Worm (Caenorhabditis elegans) whole organism, L2 larva: Measurements from ENCODE around the gene set-26.
A peak's percentile ranks its signal among the peaks of the same experiment; 100 is the strongest.

ENCODE experiments used
- C34F6.9 ChIP-seq: fragments of 150-350 bp; optimal IDR thresholded peaks from 2 replicates; lab custom pipeline; 2014; ENCODE audit warnings: missing biosample characterization, missing genetic modification characterization
- F13H6.1 ChIP-seq: sonication (generic microtip); optimal IDR thresholded peaks from 2 replicates; lab custom pipeline; 2016; ENCODE audit warnings: missing genetic modification characterization, missing compliant biosample characterization
- R02D3.7 ChIP-seq: fragments of 150-350 bp; optimal IDR thresholded peaks from 2 replicates; lab custom pipeline; 2014; ENCODE audit warnings: missing biosample characterization, missing genetic modification characterization
- Y55F3AM.14 ChIP-seq: fragments of 200-800 bp; sonication (Bioruptor generic); optimal IDR thresholded peaks from 2 replicates; lab custom pipeline; 2018; ENCODE audit warnings: mild to moderate bottlenecking, missing genetic modification characterization, missing compliant biosample characterization
- ZK546.5 ChIP-seq: sonication (generic microtip); optimal IDR thresholded peaks from 2 replicates; lab custom pipeline; 2017; ENCODE audit warnings: missing biosample characterization, missing genetic modification characterization
- alr-1 ChIP-seq: fragments of 150-350 bp; optimal IDR thresholded peaks from 2 replicates; lab custom pipeline; 2014; ENCODE audit warnings: missing biosample characterization, missing genetic modification characterization
- aly-2 ChIP-seq: fragments of 150-350 bp; optimal IDR thresholded peaks from 2 replicates; lab custom pipeline; 2014; ENCODE audit warnings: missing biosample characterization, missing genetic modification characterization
- ama-1 ChIP-seq: fragments of 150-350 bp; optimal IDR thresholded peaks from 2 replicates; lab custom pipeline; 2018; ENCODE audit warnings: inconsistent platforms
- blmp-1 ChIP-seq: sonication (generic microtip); optimal IDR thresholded peaks from 2 replicates; lab custom pipeline; 2017; ENCODE audit warnings: missing genetic modification characterization, mild to moderate bottlenecking, missing compliant biosample characterization, antibody characterized with exemption, moderate library complexity; ENCODE audit not compliant: insufficient read depth
- ceh-16 ChIP-seq: fragments of 150-350 bp; optimal IDR thresholded peaks from 2 replicates; lab custom pipeline; 2014; ENCODE audit warnings: missing biosample characterization, missing genetic modification characterization
- ceh-82 ChIP-seq: fragments of 150-350 bp; optimal IDR thresholded peaks from 2 replicates; lab custom pipeline; 2014; ENCODE audit warnings: missing biosample characterization, missing genetic modification characterization
- crh-2 ChIP-seq: sonication (generic microtip); optimal IDR thresholded peaks from 2 replicates; lab custom pipeline; 2017; ENCODE audit warnings: missing biosample characterization, missing genetic modification characterization
- dmd-4 ChIP-seq: sonication (generic microtip); optimal IDR thresholded peaks from 2 replicates; lab custom pipeline; 2017; ENCODE audit warnings: missing biosample characterization, missing genetic modification characterization
- egl-27 ChIP-seq: sonication (generic microtip); optimal IDR thresholded peaks from 3 replicates; lab custom pipeline; 2017; ENCODE audit warnings: missing biosample characterization, missing genetic modification reagents, missing genetic modification characterization
- elt-1 ChIP-seq: fragments of 150-350 bp; optimal IDR thresholded peaks from 2 replicates; lab custom pipeline; 2014; ENCODE audit warnings: missing biosample characterization, missing genetic modification characterization
- elt-3 ChIP-seq: sonication (generic microtip); optimal IDR thresholded peaks from 2 replicates; lab custom pipeline; 2017; ENCODE audit warnings: missing biosample characterization, missing genetic modification characterization
- fos-1 ChIP-seq: fragments of 150-350 bp; optimal IDR thresholded peaks from 2 replicates; lab custom pipeline; 2014; ENCODE audit warnings: missing biosample characterization, missing genetic modification characterization
- gmeb-1 ChIP-seq: fragments of 150-350 bp; optimal IDR thresholded peaks from 2 replicates; lab custom pipeline; 2014; ENCODE audit warnings: missing biosample characterization, missing genetic modification characterization
- lin-11 ChIP-seq: fragments of 150-350 bp; sonication (generic microtip); optimal IDR thresholded peaks from 2 replicates; lab custom pipeline; 2014; ENCODE audit warnings: missing biosample characterization, missing genetic modification characterization, inconsistent platforms, mixed read lengths
- lin-13 ChIP-seq: fragments of 150-350 bp; optimal IDR thresholded peaks from 2 replicates; lab custom pipeline; 2014; ENCODE audit warnings: missing biosample characterization, missing genetic modification reagents, missing genetic modification characterization
- lin-39 ChIP-seq: fragments of 150-350 bp; optimal IDR thresholded peaks from 2 replicates; lab custom pipeline; 2014; ENCODE audit warnings: missing biosample characterization, missing genetic modification reagents, missing genetic modification characterization
- lsy-2 ChIP-seq, 2 experiments: fragments of 150-350 bp in 1 of 2; sonication (generic microtip) in 1 of 2; optimal IDR thresholded peaks; 2 replicates each; lab custom pipeline; 2014 to 2017; ENCODE audit warnings: missing biosample characterization in 2 of 2, missing genetic modification characterization in 2 of 2
- mab-5 ChIP-seq: fragments of 150-350 bp; optimal IDR thresholded peaks from 2 replicates; lab custom pipeline; 2014; ENCODE audit warnings: missing biosample characterization, missing genetic modification characterization
- mbf-1 ChIP-seq: sonication (generic microtip); optimal IDR thresholded peaks from 2 replicates; lab custom pipeline; 2017; ENCODE audit warnings: missing biosample characterization, missing genetic modification characterization
- mdl-1 ChIP-seq, 2 experiments: fragments of 150-350 bp in 1 of 2; sonication (generic microtip) in 1 of 2; optimal IDR thresholded peaks; 2 replicates each; lab custom pipeline; 2017; ENCODE audit warnings: missing biosample characterization in 2 of 2, missing genetic modification characterization in 2 of 2
- nhr-10 ChIP-seq: sonication (generic microtip); optimal IDR thresholded peaks from 2 replicates; lab custom pipeline; 2017; ENCODE audit warnings: missing biosample characterization, missing genetic modification characterization
- nhr-11 ChIP-seq: fragments of 150-350 bp; optimal IDR thresholded peaks from 2 replicates; lab custom pipeline; 2014; ENCODE audit warnings: missing biosample characterization, missing genetic modification characterization
- nhr-12 ChIP-seq: fragments of 150-350 bp; optimal IDR thresholded peaks from 2 replicates; lab custom pipeline; 2014; ENCODE audit warnings: missing biosample characterization, missing genetic modification characterization
- nhr-129 ChIP-seq: fragments of 150-350 bp; optimal IDR thresholded peaks from 2 replicates; lab custom pipeline; 2014; ENCODE audit warnings: missing biosample characterization, missing genetic modification characterization
- nhr-21 ChIP-seq: fragments of 150-350 bp; optimal IDR thresholded peaks from 2 replicates; lab custom pipeline; 2014; ENCODE audit warnings: missing biosample characterization, missing genetic modification characterization
- nhr-23 ChIP-seq: fragments of 150-350 bp; optimal IDR thresholded peaks from 2 replicates; lab custom pipeline; 2014; ENCODE audit warnings: missing biosample characterization, missing genetic modification reagents, missing genetic modification characterization
- nhr-237 ChIP-seq: fragments of 150-350 bp; optimal IDR thresholded peaks from 2 replicates; lab custom pipeline; 2014; ENCODE audit warnings: missing biosample characterization, missing genetic modification characterization
- nhr-25 ChIP-seq: fragments of 150-350 bp; sonication (generic microtip); optimal IDR thresholded peaks from 3 replicates; lab custom pipeline; 2014; ENCODE audit warnings: missing biosample characterization, missing genetic modification characterization
- nhr-6 ChIP-seq: fragments of 150-350 bp; optimal IDR thresholded peaks from 2 replicates; lab custom pipeline; 2014; ENCODE audit warnings: missing biosample characterization, missing genetic modification characterization
- nhr-77 ChIP-seq: fragments of 150-350 bp; optimal IDR thresholded peaks from 2 replicates; lab custom pipeline; 2014; ENCODE audit warnings: missing biosample characterization, missing genetic modification characterization
- peb-1 ChIP-seq: fragments of 150-350 bp; optimal IDR thresholded peaks from 2 replicates; lab custom pipeline; 2014; ENCODE audit warnings: missing biosample characterization, missing genetic modification characterization
- sem-4 ChIP-seq: fragments of 150-350 bp; optimal IDR thresholded peaks from 2 replicates; lab custom pipeline; 2014; ENCODE audit warnings: missing biosample characterization, missing genetic modification reagents, missing genetic modification characterization
- skn-1 ChIP-seq: sonication (generic microtip); optimal IDR thresholded peaks from 2 replicates; lab custom pipeline; 2017; ENCODE audit warnings: missing biosample characterization, missing genetic modification characterization
- sma-3 ChIP-seq: sonication (generic microtip); optimal IDR thresholded peaks from 2 replicates; lab custom pipeline; 2016; ENCODE audit warnings: missing genetic modification reagents, missing genetic modification characterization, missing compliant biosample characterization
- sma-9 ChIP-seq, 2 experiments: fragments of 150-350 bp in 1 of 2; sonication (generic microtip) in 1 of 2; optimal IDR thresholded peaks; 2 replicates each; lab custom pipeline; 2014 to 2016; ENCODE audit warnings: missing genetic modification characterization in 2 of 2, mild to moderate bottlenecking in 1 of 2, missing biosample characterization in 1 of 2, missing compliant biosample characterization in 1 of 2, missing genetic modification reagents in 1 of 2, moderate library complexity in 1 of 2
- snpc-4 ChIP-seq: fragments of 150-350 bp; optimal IDR thresholded peaks from 2 replicates; lab custom pipeline; 2014; ENCODE audit warnings: missing biosample characterization, missing genetic modification characterization
- unc-39 ChIP-seq: fragments of 150-350 bp; optimal IDR thresholded peaks from 2 replicates; lab custom pipeline; 2014; ENCODE audit warnings: missing biosample characterization, missing genetic modification characterization
- unc-55 ChIP-seq: fragments of 150-350 bp; sonication (generic microtip); optimal IDR thresholded peaks from 3 replicates; lab custom pipeline; 2014; ENCODE audit warnings: missing biosample characterization, missing genetic modification reagents, missing genetic modification characterization
- unc-62 ChIP-seq: fragments of 150-350 bp; optimal IDR thresholded peaks from 2 replicates; lab custom pipeline; 2014; ENCODE audit warnings: missing biosample characterization, missing genetic modification reagents, missing genetic modification characterization
- zag-1 ChIP-seq: fragments of 150-350 bp; optimal IDR thresholded peaks from 2 replicates; lab custom pipeline; 2014; ENCODE audit warnings: missing biosample characterization, missing genetic modification characterization
- ztf-1 ChIP-seq: fragments of 200-800 bp; sonication (Bioruptor generic); conservative IDR thresholded peaks from 2 replicates; pipeline ENCODE4 v1.3.6; 2022; ENCODE audit warnings: missing genetic modification characterization, missing compliant biosample characterization
- ztf-11 ChIP-seq: sonication (generic microtip); optimal IDR thresholded peaks from 2 replicates; lab custom pipeline; 2017; ENCODE audit warnings: missing biosample characterization, missing genetic modification characterization
- ztf-4 ChIP-seq: fragments of 150-350 bp; optimal IDR thresholded peaks from 2 replicates; lab custom pipeline; 2014; ENCODE audit warnings: missing biosample characterization, missing genetic modification characterization

set-26 gene

DNA sequence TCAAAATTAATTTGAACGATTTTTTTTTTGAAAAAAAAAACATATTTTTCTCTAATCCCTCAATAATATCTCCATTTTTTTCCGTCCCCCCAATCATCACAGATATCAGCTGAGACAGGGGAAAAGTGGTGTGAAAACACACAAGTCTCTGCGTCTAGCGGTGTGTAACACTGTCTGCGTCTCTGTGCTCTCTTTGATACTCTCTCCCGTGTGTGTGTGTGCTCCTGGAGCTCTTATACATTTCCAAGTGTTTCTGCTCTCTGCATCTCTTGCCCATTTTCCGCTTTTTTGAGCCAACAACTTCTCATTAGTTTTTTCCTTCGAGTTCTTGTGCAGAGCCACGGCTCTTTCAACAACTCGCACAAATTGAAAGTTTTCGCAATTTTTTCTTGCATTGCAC is 7.9 kb upstream of the set-26 start:
- TF ChIP-seq unc-62: no peak
- TF ChIP-seq snpc-4 (tag; lab: Kevin White, UChicago): no peak
- no peak for TF ChIP-seq elt-1
- peak; percentile 86 for TF ChIP-seq nhr-129 (tag; lab: Kevin White, UChicago)
- no peak for TF ChIP-seq nhr-23 (tag; lab: Kevin White, UChicago)
- no peak for TF ChIP-seq ama-1 (lab: Kevin White, UChicago)
- no peak for TF ChIP-seq mbf-1 (tag; lab: Kevin White, UChicago)
- peak; percentile 83 for TF ChIP-seq C34F6.9
- TF ChIP-seq zag-1: peak; percentile 24
- peak; percentile 2 for TF ChIP-seq lin-13 (GFP tag; lab: Kevin White, UChicago)
- peak; percentile 9 for TF ChIP-seq egl-27 (tag; lab: Kevin White, UChicago)
- TF ChIP-seq nhr-6 (tag; lab: Kevin White, UChicago): peak; percentile 20
- TF ChIP-seq aly-2 (tag; lab: Kevin White, UChicago): no peak
- TF ChIP-seq dmd-4 (tag; lab: Kevin White, UChicago): no peak
- no peak for TF ChIP-seq mdl-1 (tag; optimal IDR thresholded peaks at IDR 0.05; lab: Kevin White, UChicago)
- TF ChIP-seq ztf-11: no peak
- TF ChIP-seq peb-1: no peak
- TF ChIP-seq lin-39 (tag; lab: Kevin White, UChicago): no peak
- TF ChIP-seq sma-9 (GFP tag; optimal IDR thresholded peaks at IDR 0.05; lab: Kevin White, UChicago): no peak
- TF ChIP-seq sma-9 (tag; optimal IDR thresholded peaks at IDR 0.05; lab: Kevin White, UChicago): no peak
- TF ChIP-seq unc-55 (GFP tag; lab: Kevin White, UChicago): peak; percentile 84
- TF ChIP-seq crh-2: peak; percentile 19
- TF ChIP-seq gmeb-1 (tag; lab: Kevin White, UChicago): no peak
- TF ChIP-seq ZK546.5: no peak
- no peak for TF ChIP-seq nhr-21 (tag; lab: Kevin White, UChicago)
- no peak for TF ChIP-seq elt-3 (tag; lab: Kevin White, UChicago)
- no peak for TF ChIP-seq nhr-11 (tag; lab: Kevin White, UChicago)
- TF ChIP-seq sma-3 (GFP tag; lab: Kevin White, UChicago): no peak
- no peak for TF ChIP-seq alr-1 (tag; lab: Kevin White, UChicago)
- no peak for TF ChIP-seq ztf-4 (tag; lab: Kevin White, UChicago)
- no peak for TF ChIP-seq nhr-77 (tag; lab: Kevin White, UChicago)
- TF ChIP-seq nhr-237 (tag; lab: Kevin White, UChicago): no peak
- TF ChIP-seq R02D3.7 (tag; lab: Kevin White, UChicago): no peak
- TF ChIP-seq F13H6.1 (tag; lab: Kevin White, UChicago): peak; percentile 40
- TF ChIP-seq nhr-12 (tag; lab: Kevin White, UChicago): no peak
- no peak for TF ChIP-seq nhr-25 (tag; lab: Kevin White, UChicago)
- no peak for TF ChIP-seq Y55F3AM.14
- no peak for TF ChIP-seq skn-1
- TF ChIP-seq mab-5 (tag; lab: Kevin White, UChicago): no peak
- TF ChIP-seq nhr-10 (tag; lab: Kevin White, UChicago): no peak
- no peak for TF ChIP-seq sem-4 (tag; lab: Kevin White, UChicago)
- peak; percentile 52 to 74 for TF ChIP-seq lsy-2 (tag; optimal IDR thresholded peaks at IDR 0.05; lab: Kevin White, UChicago)
- TF ChIP-seq ztf-1: no peak
- peak; percentile 52 for TF ChIP-seq lin-11 (tag; lab: Kevin White, UChicago)
- peak; percentile 53 for TF ChIP-seq fos-1
- no peak for TF ChIP-seq ceh-16 (tag; lab: Kevin White, UChicago)
- TF ChIP-seq blmp-1 (tag; lab: Kevin White, UChicago): no peak
- TF ChIP-seq, all 48 proteins: peak for 12

ce11 chrIV:16659475-16659874 is 3.8 kb upstream of the set-26 start:
- TF ChIP-seq ztf-1 (no peak), ceh-82 (tag; lab: Kevin White, UChicago) (no peak), Y55F3AM.14 (no peak), unc-39 (no peak), sem-4 (tag; lab: Kevin White, UChicago) (no peak), nhr-25 (tag; lab: Kevin White, UChicago) (no peak), skn-1 (no peak), fos-1 (no peak), ztf-11 (no peak), nhr-23 (tag; lab: Kevin White, UChicago) (no peak), aly-2 (tag; lab: Kevin White, UChicago) (no peak), lin-13 (GFP tag; lab: Kevin White, UChicago) (no peak), zag-1 (no peak), nhr-77 (tag; lab: Kevin White, UChicago) (no peak), snpc-4 (tag; lab: Kevin White, UChicago) (no peak)
